Worm (Caenorhabditis elegans) whole organism, L3 larva: Measurements from ENCODE around the gene C11H1.5.

Experiments used
- R02D3.7 ChIP-seq: fragments of 150-350 bp; optimal IDR thresholded peaks from 2 replicates; lab custom pipeline; 2014; ENCODE audit warnings: missing biosample characterization, missing genetic modification characterization
- ZK546.5 ChIP-seq: sonication (generic microtip); optimal IDR thresholded peaks from 2 replicates; lab custom pipeline; 2017; ENCODE audit warnings: missing biosample characterization, missing genetic modification characterization
- aly-2 ChIP-seq: fragments of 150-350 bp; optimal IDR thresholded peaks from 2 replicates; lab custom pipeline; 2014; ENCODE audit warnings: missing biosample characterization, missing genetic modification characterization
- ama-1 ChIP-seq: fragments of 150-350 bp; optimal IDR thresholded peaks from 2 replicates; lab custom pipeline; 2018
- ceh-28 ChIP-seq: fragments of 150-350 bp; optimal IDR thresholded peaks from 2 replicates; lab custom pipeline; 2014; ENCODE audit warnings: missing biosample characterization, missing genetic modification reagents, missing genetic modification characterization
- ceh-82 ChIP-seq: fragments of 150-350 bp; optimal IDR thresholded peaks from 2 replicates; lab custom pipeline; 2014; ENCODE audit warnings: missing biosample characterization, missing genetic modification characterization
- ceh-9 ChIP-seq: sonication (generic microtip); optimal IDR thresholded peaks from 2 replicates; lab custom pipeline; 2018; ENCODE audit warnings: missing biosample characterization, missing genetic modification characterization
- daf-12 ChIP-seq: fragments of 150-350 bp; optimal IDR thresholded peaks from 2 replicates; lab custom pipeline; 2014; ENCODE audit warnings: missing biosample characterization, missing genetic modification reagents, missing genetic modification characterization
- egl-27 ChIP-seq: sonication (generic microtip); optimal IDR thresholded peaks from 4 replicates; lab custom pipeline; 2017; ENCODE audit warnings: missing biosample characterization, missing genetic modification reagents, missing genetic modification characterization
- elt-1 ChIP-seq: fragments of 150-350 bp; optimal IDR thresholded peaks from 2 replicates; lab custom pipeline; 2014; ENCODE audit warnings: missing biosample characterization, missing genetic modification characterization
- elt-2 ChIP-seq: sonication (generic microtip); optimal IDR thresholded peaks from 2 replicates; lab custom pipeline; 2016; ENCODE audit warnings: missing genetic modification reagents, mild to moderate bottlenecking, missing genetic modification characterization, missing compliant biosample characterization
- elt-3 ChIP-seq, 3 experiments: fragments of 150-350 bp in 1 of 3; sonication (generic microtip) in 2 of 3; optimal IDR thresholded peaks; 2 replicates in 2 of 3; 4 replicates in 1 of 3; lab custom pipeline; 2014 to 2017; ENCODE audit warnings: missing biosample characterization in 3 of 3, missing genetic modification characterization in 3 of 3
- eor-1 ChIP-seq, 2 experiments: fragments of 150-350 bp; optimal IDR thresholded peaks; 2 replicates each; lab custom pipeline; 2014 to 2018; ENCODE audit warnings: missing biosample characterization in 2 of 2, missing genetic modification characterization in 2 of 2
- fkh-10 ChIP-seq: sonication (generic microtip); optimal IDR thresholded peaks from 2 replicates; lab custom pipeline; 2017; ENCODE audit warnings: missing biosample characterization, missing genetic modification reagents, missing genetic modification characterization
- fkh-2 ChIP-seq: fragments of 150-350 bp; optimal IDR thresholded peaks from 2 replicates; lab custom pipeline; 2014; ENCODE audit warnings: missing biosample characterization, missing genetic modification reagents, missing genetic modification characterization
- fos-1 ChIP-seq: fragments of 150-350 bp; optimal IDR thresholded peaks from 2 replicates; lab custom pipeline; 2014; ENCODE audit warnings: missing biosample characterization, missing genetic modification characterization
- hmg-11 ChIP-seq: sonication (generic microtip); optimal IDR thresholded peaks from 2 replicates; lab custom pipeline; 2016; ENCODE audit warnings: missing genetic modification characterization, missing compliant biosample characterization
- jun-1 ChIP-seq: fragments of 150-350 bp; optimal IDR thresholded peaks from 2 replicates; lab custom pipeline; 2014; ENCODE audit warnings: missing biosample characterization, missing genetic modification reagents, missing genetic modification characterization
- lin-15B ChIP-seq: fragments of 150-350 bp; optimal IDR thresholded peaks from 2 replicates; lab custom pipeline; 2014; ENCODE audit warnings: missing biosample characterization, missing genetic modification characterization
- lin-39 ChIP-seq: fragments of 150-350 bp; optimal IDR thresholded peaks from 2 replicates; lab custom pipeline; 2018; ENCODE audit warnings: missing biosample characterization, missing genetic modification reagents, missing genetic modification characterization
- lsy-12 ChIP-seq: sonication (generic microtip); optimal IDR thresholded peaks from 2 replicates; lab custom pipeline; 2016; ENCODE audit warnings: mild to moderate bottlenecking, missing genetic modification characterization, missing compliant biosample characterization
- mdl-1 ChIP-seq: fragments of 150-350 bp; optimal IDR thresholded peaks from 2 replicates; lab custom pipeline; 2014; ENCODE audit warnings: missing biosample characterization, missing genetic modification characterization
- nfya-1 ChIP-seq: sonication (generic microtip); optimal IDR thresholded peaks from 2 replicates; lab custom pipeline; 2017; ENCODE audit warnings: missing genetic modification characterization, mild to moderate bottlenecking, missing compliant biosample characterization, antibody characterized with exemption, moderate library complexity; ENCODE audit not compliant: insufficient read depth
- nhr-11 ChIP-seq: fragments of 150-350 bp; optimal IDR thresholded peaks from 2 replicates; lab custom pipeline; 2014; ENCODE audit warnings: missing biosample characterization, missing genetic modification characterization
- nhr-12 ChIP-seq: fragments of 150-350 bp; optimal IDR thresholded peaks from 2 replicates; lab custom pipeline; 2014; ENCODE audit warnings: missing biosample characterization, missing genetic modification characterization
- nhr-23 ChIP-seq: fragments of 150-350 bp; optimal IDR thresholded peaks from 2 replicates; lab custom pipeline; 2014; ENCODE audit warnings: missing biosample characterization, missing genetic modification reagents, missing genetic modification characterization
- nhr-25 ChIP-seq: sonication (generic microtip); optimal IDR thresholded peaks from 2 replicates; lab custom pipeline; 2017; ENCODE audit warnings: missing biosample characterization, missing genetic modification characterization
- nhr-28 ChIP-seq: fragments of 150-350 bp; optimal IDR thresholded peaks from 2 replicates; lab custom pipeline; 2014; ENCODE audit warnings: missing biosample characterization, missing genetic modification characterization
- nhr-43 ChIP-seq: sonication (generic microtip); optimal IDR thresholded peaks from 2 replicates; lab custom pipeline; 2016; ENCODE audit warnings: mild to moderate bottlenecking, missing genetic modification characterization, missing compliant biosample characterization; ENCODE audit not compliant: poor library complexity, severe bottlenecking
- nhr-67 ChIP-seq: fragments of 150-350 bp; optimal IDR thresholded peaks from 2 replicates; lab custom pipeline; 2014; ENCODE audit warnings: missing biosample characterization, missing genetic modification characterization
- nhr-76 ChIP-seq: fragments of 150-350 bp; sonication (generic microtip); optimal IDR thresholded peaks from 5 replicates; lab custom pipeline; 2014; ENCODE audit warnings: missing biosample characterization, missing genetic modification characterization
- nhr-77 ChIP-seq: fragments of 150-350 bp; optimal IDR thresholded peaks from 2 replicates; lab custom pipeline; 2014; ENCODE audit warnings: missing biosample characterization, missing genetic modification characterization
- pha-4 ChIP-seq: fragments of 150-350 bp; optimal IDR thresholded peaks from 2 replicates; lab custom pipeline; 2014; ENCODE audit warnings: missing biosample characterization, missing genetic modification reagents, missing genetic modification characterization
- sea-2 ChIP-seq: fragments of 150-350 bp; sonication (generic microtip); optimal IDR thresholded peaks from 4 replicates; lab custom pipeline; 2014; ENCODE audit warnings: missing biosample characterization, missing genetic modification reagents, missing genetic modification characterization
- skn-1 ChIP-seq: fragments of 150-350 bp; optimal IDR thresholded peaks from 2 replicates; lab custom pipeline; 2014; ENCODE audit warnings: missing biosample characterization, missing genetic modification characterization
- snpc-4 ChIP-seq: fragments of 150-350 bp; optimal IDR thresholded peaks from 2 replicates; lab custom pipeline; 2014; ENCODE audit warnings: missing biosample characterization, missing genetic modification characterization
- tbx-2 ChIP-seq: sonication (generic microtip); optimal IDR thresholded peaks from 2 replicates; lab custom pipeline; 2016; ENCODE audit warnings: mild to moderate bottlenecking, missing genetic modification characterization, missing compliant biosample characterization
- ztf-11 ChIP-seq: fragments of 150-350 bp; optimal IDR thresholded peaks from 2 replicates; lab custom pipeline; 2014; ENCODE audit warnings: missing biosample characterization, missing genetic modification characterization
- ztf-4 ChIP-seq: fragments of 150-350 bp; optimal IDR thresholded peaks from 2 replicates; lab custom pipeline; 2014; ENCODE audit warnings: missing biosample characterization, missing genetic modification characterization

The C11H1.5 gene

ce11 chrX:14303078-14303477 is at the start of gene C11H1.5:
Gene C11H1.5 (minus strand): TSS chrX:14303178.
- TF ChIP-seq pha-4 (tag; lab: Kevin White, UChicago) (no peak), lin-39 (tag; lab: Kevin White, UChicago) (no peak), nhr-77 (tag; lab: Kevin White, UChicago) (no peak)

DNA sequence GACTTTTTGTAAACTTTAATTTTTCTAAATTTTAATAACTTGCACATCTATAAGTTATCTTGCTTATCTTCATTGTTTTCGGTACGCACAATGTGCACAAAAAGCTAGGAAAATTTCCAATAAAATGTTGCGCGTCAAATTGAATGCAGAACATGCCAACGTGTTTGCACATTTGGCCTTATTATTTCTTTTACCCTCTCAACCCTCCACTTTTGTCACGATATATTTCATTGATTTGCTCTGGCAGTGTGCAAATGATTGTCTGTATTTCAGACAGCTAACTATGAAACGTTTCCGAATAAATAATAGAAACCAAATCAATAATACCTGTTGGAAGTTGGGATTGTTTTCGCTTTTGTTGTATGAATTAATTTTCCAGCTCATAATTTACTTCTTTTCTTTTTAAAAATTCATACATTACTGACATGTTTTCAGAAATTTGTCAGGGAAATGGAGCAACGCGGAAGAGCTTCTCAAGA is 46.8 kb upstream of the C11H1.5 start, which contains the start of gene wdr-5.2:
wdr-5.2 (plus strand) TSS at position 429 of the 479 bp plus-strand sequence.
- no peak for TF ChIP-seq nhr-76 (tag; lab: Kevin White, UChicago)
- no peak for TF ChIP-seq nhr-11 (tag; lab: Kevin White, UChicago)
- TF ChIP-seq elt-2, result peak; percentile 14
- TF ChIP-seq hmg-11, result peak; percentile 33
- TF ChIP-seq nfya-1 (tag; lab: Kevin White, UChicago), result peak; percentile 33
- no peak for TF ChIP-seq lsy-12 (tag; lab: Kevin White, UChicago)
- no peak for TF ChIP-seq nhr-67 (tag; lab: Kevin White, UChicago)
- no peak for TF ChIP-seq sea-2
- no peak for TF ChIP-seq tbx-2
- TF ChIP-seq nhr-25 (tag; lab: Kevin White, UChicago), result no peak
- TF ChIP-seq lin-15B, result no peak
- TF ChIP-seq ZK546.5 (tag; lab: Kevin White, UChicago), result no peak
- no peak for TF ChIP-seq ceh-28 (tag; lab: Kevin White, UChicago)
- peak; percentile 52 for TF ChIP-seq nhr-23 (tag; lab: Kevin White, UChicago)
- TF ChIP-seq pha-4 (tag; lab: Kevin White, UChicago), result peak; percentile 69
- no peak for TF ChIP-seq elt-1 (tag; lab: Kevin White, UChicago)
- TF ChIP-seq elt-3 (tag; optimal IDR thresholded peaks at IDR 0.05; lab: Kevin White, UChicago), result no peak
- TF ChIP-seq skn-1 (tag; lab: Kevin White, UChicago), result peak; percentile 16
- TF ChIP-seq eor-1 (tag; optimal IDR thresholded peaks at IDR 0.05; lab: Kevin White, UChicago), result no peak

DNA sequence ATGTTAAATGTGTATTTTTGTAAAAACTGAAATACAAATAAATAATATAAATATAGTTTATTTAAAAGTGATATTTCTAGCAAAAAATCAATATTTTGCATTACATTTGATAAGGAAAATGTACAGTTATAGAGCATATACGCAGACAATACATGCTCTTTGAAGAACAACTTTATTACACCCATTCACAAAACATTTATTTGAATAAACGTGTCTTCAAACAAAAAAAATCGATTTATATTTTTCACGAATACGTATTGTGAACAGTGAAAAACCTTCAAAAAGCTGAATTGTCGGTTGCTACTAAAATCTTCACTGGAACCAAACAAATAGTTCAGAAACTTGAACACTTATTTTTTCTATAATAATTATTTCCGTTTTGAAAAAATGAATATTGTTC is 44.6 kb upstream of the C11H1.5 start, which contains the start of gene K04G11.3:
K04G11.3 (minus strand) TSS at position 101 of the 400 bp plus-strand sequence.
- no peak for TF ChIP-seq jun-1 (tag; lab: Kevin White, UChicago)
- no peak for TF ChIP-seq fos-1 (tag; lab: Kevin White, UChicago)
- no peak for TF ChIP-seq fkh-10
- no peak for TF ChIP-seq nfya-1 (tag; lab: Kevin White, UChicago)
- no peak for TF ChIP-seq nhr-76 (tag; lab: Kevin White, UChicago)
- no peak for TF ChIP-seq ceh-82 (tag; lab: Kevin White, UChicago)
- TF ChIP-seq nhr-12 (tag; lab: Kevin White, UChicago), result no peak
- no peak for TF ChIP-seq mdl-1 (tag; lab: Kevin White, UChicago)
- no peak for TF ChIP-seq tbx-2
- TF ChIP-seq nhr-77 (tag; lab: Kevin White, UChicago), result no peak
- no peak for TF ChIP-seq daf-12 (tag; lab: Kevin White, UChicago)
- no peak for TF ChIP-seq skn-1 (tag; lab: Kevin White, UChicago)

DNA sequence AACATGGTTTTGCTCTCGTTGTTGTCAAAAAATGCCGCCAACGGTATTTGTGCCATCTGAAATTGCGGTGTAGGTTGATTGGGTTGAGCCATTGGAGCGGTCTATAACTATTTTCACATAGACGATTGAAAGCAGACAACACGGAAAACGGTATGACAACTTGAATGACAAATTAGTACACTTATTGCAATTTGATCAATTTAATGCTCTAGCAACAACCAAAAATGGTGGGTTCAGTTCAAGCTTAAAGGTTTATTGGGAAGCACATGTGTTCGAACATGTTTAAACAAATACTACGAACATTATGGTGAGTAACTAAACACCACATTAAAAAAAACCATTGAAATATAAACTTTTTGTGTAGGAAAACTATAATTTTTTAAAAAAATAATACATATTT is 37.4 kb upstream of the C11H1.5 start, which contains the start of gene sel-7:
sel-7 (minus strand) TSS at position 101 of the 400 bp plus-strand sequence.
- TF ChIP-seq sea-2 (no peak), egl-27 (tag; lab: Kevin White, UChicago) (no peak), mdl-1 (tag; lab: Kevin White, UChicago) (no peak), hmg-11 (no peak), nhr-28 (tag; lab: Kevin White, UChicago) (no peak), nhr-25 (tag; lab: Kevin White, UChicago) (no peak)

- TF ChIP-seq ztf-4 (tag; lab: Kevin White, UChicago), result no peak
- no peak for TF ChIP-seq nhr-77 (tag; lab: Kevin White, UChicago)
- no peak for TF ChIP-seq lin-39 (tag; lab: Kevin White, UChicago)
Observed at ce11 chrX:14339723-14340122, 36.7 kb upstream of the C11H1.5 start.

ce11 chrX:14338896-14339295 is 35.9 kb upstream of the C11H1.5 start:
- TF ChIP-seq ceh-9 (tag; lab: Kevin White, UChicago), result no peak
- no peak for TF ChIP-seq nhr-28 (tag; lab: Kevin White, UChicago)
- no peak for TF ChIP-seq nhr-76 (tag; lab: Kevin White, UChicago)
- no peak for TF ChIP-seq R02D3.7
- TF ChIP-seq egl-27 (tag; lab: Kevin White, UChicago), result no peak
- TF ChIP-seq lsy-12 (tag; lab: Kevin White, UChicago), result no peak
- TF ChIP-seq fos-1 (tag; lab: Kevin White, UChicago), result no peak
- TF ChIP-seq nhr-25 (tag; lab: Kevin White, UChicago), result peak; percentile 84
- no peak for TF ChIP-seq nhr-43 (tag; lab: Kevin White, UChicago)
- TF ChIP-seq ztf-11 (tag; lab: Kevin White, UChicago), result no peak
- no peak for TF ChIP-seq snpc-4
- TF ChIP-seq nhr-67 (tag; lab: Kevin White, UChicago), result no peak
- TF ChIP-seq fkh-2 (tag; lab: Kevin White, UChicago), result no peak
- no peak for TF ChIP-seq ama-1 (lab: Kevin White, UChicago)
- peak; percentile 72 for TF ChIP-seq elt-1 (tag; lab: Kevin White, UChicago)
- TF ChIP-seq lin-39 (tag; lab: Kevin White, UChicago), result peak; percentile 16
- TF ChIP-seq aly-2 (tag; lab: Kevin White, UChicago), result no peak
- TF ChIP-seq nhr-23 (tag; lab: Kevin White, UChicago), result no peak
- TF ChIP-seq pha-4 (tag; lab: Kevin White, UChicago), result no peak
- TF ChIP-seq ZK546.5 (tag; lab: Kevin White, UChicago), result no peak
- TF ChIP-seq jun-1 (tag; lab: Kevin White, UChicago), result no peak
- TF ChIP-seq nhr-12 (tag; lab: Kevin White, UChicago), result no peak
- no peak for TF ChIP-seq tbx-2
